5 fruit fly cellular contexts compared by ENCODE assay signal in genomic region chr3R:6352893-6353623, dm6.
TF ChIP-seq lines count a peak whose summit lies in the region.

No protein-coding gene starts in this region.

- TF ChIP-seq CTCF in whole organism, embryonic (GFP tag; optimal IDR thresholded peaks at IDR 0.05; lab: Kevin White, UChicago) = no peak

TF ChIP-seq in whole organism, adult, 20 proteins besides CTCF, POLR2A, EP300 and RAD21:
- peak; percentile 35 for TF ChIP-seq CG5204 (GFP tag; optimal IDR thresholded peaks at IDR 0.05; lab: Kevin White, UChicago)
- TF ChIP-seq Mnt (GFP tag; optimal IDR thresholded peaks at IDR 0.05; lab: Kevin White, UChicago) = no peak
- TF ChIP-seq CG1620 (GFP tag; optimal IDR thresholded peaks at IDR 0.05; lab: Kevin White, UChicago) = no peak
- peak; percentile 84 for TF ChIP-seq kay (GFP tag; lab: Kevin White, UChicago; ENCODE audit: borderline replicate concordance)
- TF ChIP-seq ovo (GFP tag; optimal IDR thresholded peaks at IDR 0.05; lab: Kevin White, UChicago) = peak; percentile 26
- TF ChIP-seq CG14711 (tag; optimal IDR thresholded peaks at IDR 0.05; lab: Kevin White, UChicago) = no peak
- TF ChIP-seq pad (GFP tag; optimal IDR thresholded peaks at IDR 0.05; lab: Kevin White, UChicago) = peak; percentile 11
- no peak for TF ChIP-seq CG7101 (tag; optimal IDR thresholded peaks at IDR 0.05; lab: Kevin White, UChicago)

TF ChIP-seq in whole organism, embryonic, 481 proteins besides CTCF, POLR2A, EP300 and RAD21 (continues in another document):
- no peak for TF ChIP-seq Kr (GFP tag; optimal IDR thresholded peaks at IDR 0.05; lab: Kevin White, UChicago)
- peak; percentile 83 for TF ChIP-seq Adf1 (GFP tag; IDR thresholded peaks at IDR 0.05; lab: Robert Waterston, UW)
- TF ChIP-seq NfI (GFP tag; optimal IDR thresholded peaks at IDR 0.05; lab: Kevin White, UChicago) = peak; percentile 12
- no peak for TF ChIP-seq lab (GFP tag; optimal IDR thresholded peaks at IDR 0.05; lab: Kevin White, UChicago)
- TF ChIP-seq CG31365 (tag; optimal IDR thresholded peaks at IDR 0.05; lab: Kevin White, UChicago) = no peak
- no peak for TF ChIP-seq CG2199 (GFP tag; IDR thresholded peaks at IDR 0.05; lab: Robert Waterston, UW)
- peak; percentile 29; the same call in 1 of the 2 replicates for TF ChIP-seq CG31441 (GFP tag; IDR thresholded peaks at IDR 0.05; lab: Robert Waterston, UW)
- TF ChIP-seq Atf6 (GFP tag; IDR thresholded peaks at IDR 0.05; lab: Robert Waterston, UW) = no peak
- TF ChIP-seq CG17385 (GFP tag; optimal IDR thresholded peaks at IDR 0.05; lab: Kevin White, UChicago) = peak; percentile 7
- peak; percentile 68 for TF ChIP-seq CG11696 (GFP tag; IDR thresholded peaks at IDR 0.05; lab: Robert Waterston, UW)
- no peak for TF ChIP-seq Stat92E (GFP tag; optimal IDR thresholded peaks at IDR 0.05; lab: Kevin White, UChicago)
- TF ChIP-seq CG10209 (GFP tag; optimal IDR thresholded peaks at IDR 0.05; lab: Kevin White, UChicago) = peak; percentile 40
- peak; percentile 38 for TF ChIP-seq CG10979 (tag; optimal IDR thresholded peaks at IDR 0.05; lab: Kevin White, UChicago)
- TF ChIP-seq Meics (GFP tag; optimal IDR thresholded peaks at IDR 0.05; lab: Kevin White, UChicago) = peak; percentile 32
- TF ChIP-seq B-H2 (GFP tag; optimal IDR thresholded peaks at IDR 0.05; lab: Kevin White, UChicago) = no peak
- peak; percentile 33 for TF ChIP-seq Ssrp (tag; optimal IDR thresholded peaks at IDR 0.05; lab: Kevin White, UChicago)
- peak; percentile 4 for TF ChIP-seq Hsf (GFP tag; optimal IDR thresholded peaks at IDR 0.05; lab: Kevin White, UChicago)
- no peak for TF ChIP-seq Dad (GFP tag; optimal IDR thresholded peaks at IDR 0.05; lab: Kevin White, UChicago)
- no peak for TF ChIP-seq CG4730 (GFP tag; IDR thresholded peaks at IDR 0.05; lab: Robert Waterston, UW)
- no peak for TF ChIP-seq unc-4 (GFP tag; IDR thresholded peaks at IDR 0.05; lab: Robert Waterston, UW; ENCODE audit: partially characterized antibody)
- TF ChIP-seq Optix (GFP tag; IDR thresholded peaks at IDR 0.05; lab: Robert Waterston, UW) = no peak

TF ChIP-seq in whole organism, prepupa, 60 proteins besides CTCF, POLR2A, EP300 and RAD21 (continues in another document):
- no peak for TF ChIP-seq CG11294 (GFP tag; IDR thresholded peaks at IDR 0.05; lab: Robert Waterston, UW)
- TF ChIP-seq Sox14 (GFP tag; optimal IDR thresholded peaks at IDR 0.05; lab: Kevin White, UChicago) = peak; percentile 3
- TF ChIP-seq acj6 (GFP tag; optimal IDR thresholded peaks at IDR 0.05; lab: Kevin White, UChicago) = peak; percentile 56
- no peak for TF ChIP-seq Hr38 (GFP tag; optimal IDR thresholded peaks at IDR 0.05; lab: Kevin White, UChicago)
- peak; percentile 37 for TF ChIP-seq achi (GFP tag; optimal IDR thresholded peaks at IDR 0.05; lab: Kevin White, UChicago)
- TF ChIP-seq eg (GFP tag; IDR thresholded peaks at IDR 0.05; lab: Robert Waterston, UW) = peak; percentile 53; the same call in 1 of the 3 replicates
- TF ChIP-seq fd59A (GFP tag; optimal IDR thresholded peaks at IDR 0.05; lab: Kevin White, UChicago) = peak; percentile 54
- no peak for TF ChIP-seq CG3919 (GFP tag; optimal IDR thresholded peaks at IDR 0.05; lab: Kevin White, UChicago)
- peak; percentile 34 for TF ChIP-seq Lpt (GFP tag; optimal IDR thresholded peaks at IDR 0.05; lab: Kevin White, UChicago)
- no peak for TF ChIP-seq Sox15 (GFP tag; optimal IDR thresholded peaks at IDR 0.05; lab: Kevin White, UChicago)
- peak; percentile 27 for TF ChIP-seq CG31627 (GFP tag; optimal IDR thresholded peaks at IDR 0.05; lab: Kevin White, UChicago)
- peak; percentile 31 for TF ChIP-seq CG10669 (GFP tag; optimal IDR thresholded peaks at IDR 0.05; lab: Kevin White, UChicago)
- peak; percentile 69 for TF ChIP-seq fkh (GFP tag; optimal IDR thresholded peaks at IDR 0.05; lab: Kevin White, UChicago)
- no peak for TF ChIP-seq svp (GFP tag; lab: Kevin White, UChicago)
- peak; percentile 88 for TF ChIP-seq Eip78C (GFP tag; lab: Kevin White, UChicago)
- TF ChIP-seq Ets96B (tag; optimal IDR thresholded peaks at IDR 0.05; lab: Kevin White, UChicago) = peak; percentile 39
- peak; percentile 18 for TF ChIP-seq lz (GFP tag; optimal IDR thresholded peaks at IDR 0.05; lab: Kevin White, UChicago)
- TF ChIP-seq CG11902 (GFP tag; optimal IDR thresholded peaks at IDR 0.05; lab: Kevin White, UChicago) = no peak
- peak in 1 of 2 experiments; percentile 5 for TF ChIP-seq ss (GFP tag; optimal IDR thresholded peaks at IDR 0.05; lab: Kevin White, UChicago)
- peak; percentile 47 for TF ChIP-seq CG4318 (GFP tag; optimal IDR thresholded peaks at IDR 0.05; lab: Kevin White, UChicago)
- TF ChIP-seq CG9139 (GFP tag; optimal IDR thresholded peaks at IDR 0.05; lab: Kevin White, UChicago) = no peak
- TF ChIP-seq cyc (GFP tag; optimal IDR thresholded peaks at IDR 0.05; lab: Kevin White, UChicago) = no peak

TF ChIP-seq in whole organism, pupa, 21 proteins besides CTCF, POLR2A, EP300 and RAD21:
- TF ChIP-seq EcR (GFP tag; optimal IDR thresholded peaks at IDR 0.05; lab: Kevin White, UChicago) (peak; percentile 24), CG8301 (tag; optimal IDR thresholded peaks at IDR 0.05; lab: Kevin White, UChicago) (peak; percentile 69), CG8159 (tag; optimal IDR thresholded peaks at IDR 0.05; lab: Kevin White, UChicago) (peak; percentile 50), Snoo (tag; optimal IDR thresholded peaks at IDR 0.05; lab: Kevin White, UChicago) (no peak), CG15710 (tag; optimal IDR thresholded peaks at IDR 0.05; lab: Kevin White, UChicago) (peak; percentile 43), CG32121 (GFP tag; IDR thresholded peaks at IDR 0.05; lab: Robert Waterston, UW) (peak; percentile 37; the same call in 1 of the 2 replicates), gl (tag; optimal IDR thresholded peaks at IDR 0.05; lab: Kevin White, UChicago) (no peak), Pif1B (GFP tag; optimal IDR thresholded peaks at IDR 0.05; lab: Kevin White, UChicago) (no peak), CG9948 (tag; optimal IDR thresholded peaks at IDR 0.05; lab: Kevin White, UChicago) (peak; percentile 54), CG12605 (GFP tag; IDR thresholded peaks at IDR 0.05; lab: Robert Waterston, UW) (no peak), Pif1A (GFP tag; optimal IDR thresholded peaks at IDR 0.05; lab: Kevin White, UChicago) (no peak), CG10348 (GFP tag; IDR thresholded peaks at IDR 0.05; lab: Robert Waterston, UW) (0 out of 2 replicates have a peak, but pooled peaks have one; percentile 19), CG34367 (tag; optimal IDR thresholded peaks at IDR 0.05; lab: Kevin White, UChicago) (peak; percentile 36), rn (GFP tag; IDR thresholded peaks at IDR 0.05; lab: Robert Waterston, UW) (no peak), Ets98B (GFP tag; IDR thresholded peaks at IDR 0.05; lab: Robert Waterston, UW) (no peak; the same call in 1 of the 2 replicates), CG14655 (GFP tag; optimal IDR thresholded peaks at IDR 0.05; lab: Kevin White, UChicago) (peak; percentile 77), CG13204 (GFP tag; optimal IDR thresholded peaks at IDR 0.05; lab: Kevin White, UChicago) (peak; percentile 28), fd96Ca (GFP tag; IDR thresholded peaks at IDR 0.05; lab: Robert Waterston, UW) (no peak), D1 (tag; optimal IDR thresholded peaks at IDR 0.05; lab: Kevin White, UChicago) (no peak), CG4496 (GFP tag; IDR thresholded peaks at IDR 0.05; lab: Robert Waterston, UW) (peak; percentile 60; the same call in 2 of the 3 replicates), CG17806 (tag; optimal IDR thresholded peaks at IDR 0.05; lab: Kevin White, UChicago) (peak; percentile 31)

TF ChIP-seq in whole organism, wandering third instar larva, 38 proteins besides CTCF, POLR2A, EP300 and RAD21:
- peak; percentile 28 for TF ChIP-seq Rel (GFP tag; optimal IDR thresholded peaks at IDR 0.05; lab: Kevin White, UChicago)
- peak; percentile 81 for TF ChIP-seq Rel (tag; optimal IDR thresholded peaks at IDR 0.05; lab: Kevin White, UChicago)
- peak; percentile 55 for TF ChIP-seq Hr83 (GFP tag; optimal IDR thresholded peaks at IDR 0.05; lab: Kevin White, UChicago; ENCODE audit: poor library complexity, severe bottlenecking)
- TF ChIP-seq foxo (GFP tag; optimal IDR thresholded peaks at IDR 0.05; lab: Kevin White, UChicago) = peak in 1 of 2 experiments; percentile 10
- TF ChIP-seq br (GFP tag; optimal IDR thresholded peaks at IDR 0.05; lab: Kevin White, UChicago) = peak; percentile 9
- TF ChIP-seq HLH106 (tag; optimal IDR thresholded peaks at IDR 0.05; lab: Kevin White, UChicago) = peak; percentile 23
- no peak for TF ChIP-seq OdsH (GFP tag; optimal IDR thresholded peaks at IDR 0.05; lab: Kevin White, UChicago)
- no peak for TF ChIP-seq Dfd (GFP tag; optimal IDR thresholded peaks at IDR 0.05; lab: Kevin White, UChicago)
- TF ChIP-seq h (GFP tag; optimal IDR thresholded peaks at IDR 0.05; lab: Kevin White, UChicago) = peak; percentile 14
- TF ChIP-seq dl (GFP tag; optimal IDR thresholded peaks at IDR 0.05; lab: Kevin White, UChicago; ENCODE audit: insufficient read depth in 1 of 2, partially characterized antibody in 2 of 2) = peak in 1 of 2 experiments; percentile 40
